Worm (Caenorhabditis elegans): ENCODE measurements around the gene Y75B8A.31.

Gene Y75B8A.31

ce11 chrIII:12399709-12400108 is 48.3 kb downstream of the Y75B8A.31 start (continued):
- peak; percentile 4 for TF ChIP-seq zip-5 (tag; optimal IDR thresholded peaks at IDR 0.05)
- TF ChIP-seq ets-4 (tag; optimal IDR thresholded peaks at IDR 0.05), result no peak
- TF ChIP-seq hlh-8 (tag; optimal IDR thresholded peaks at IDR 0.05), result no peak
- peak; percentile 48 for TF ChIP-seq elt-2 (tag; optimal IDR thresholded peaks at IDR 0.05)
- TF ChIP-seq ceh-19 (GFP tag; optimal IDR thresholded peaks at IDR 0.05), result peak; percentile 56
- TF ChIP-seq pag-3 (tag; optimal IDR thresholded peaks at IDR 0.05; ENCODE audit: borderline replicate concordance), result no peak
- TF ChIP-seq C38D4.7 (GFP tag; optimal IDR thresholded peaks at IDR 0.05), result peak; percentile 67
- TF ChIP-seq fax-1 (tag; optimal IDR thresholded peaks at IDR 0.05), result no peak
- TF ChIP-seq eyg-1 (tag; optimal IDR thresholded peaks at IDR 0.05), result no peak
- TF ChIP-seq K09A11.1 (tag; optimal IDR thresholded peaks at IDR 0.05; ENCODE audit: insufficient read depth), result no peak
- TF ChIP-seq sdc-2 (tag; optimal IDR thresholded peaks at IDR 0.05), result no peak
- TF ChIP-seq tbx-7 (tag; optimal IDR thresholded peaks at IDR 0.05), result no peak
- peak; percentile 10 for TF ChIP-seq rnt-1 (tag; optimal IDR thresholded peaks at IDR 0.05)
- TF ChIP-seq ceh-14 (tag; optimal IDR thresholded peaks at IDR 0.05), result no peak
- TF ChIP-seq pat-9 (tag; optimal IDR thresholded peaks at IDR 0.05), result peak; percentile 61
- TF ChIP-seq pros-1 (tag; optimal IDR thresholded peaks at IDR 0.05), result no peak
- no peak for TF ChIP-seq pax-1 (tag; optimal IDR thresholded peaks at IDR 0.05)
- TF ChIP-seq unc-86 (tag; optimal IDR thresholded peaks at IDR 0.05), result peak; percentile 32
- no peak for TF ChIP-seq dmd-4 (tag; optimal IDR thresholded peaks at IDR 0.05; ENCODE audit: borderline replicate concordance)
- no peak for TF ChIP-seq hlh-30 (tag; optimal IDR thresholded peaks at IDR 0.05; ENCODE audit: insufficient read depth)
- no peak for TF ChIP-seq tbx-2 (tag; optimal IDR thresholded peaks at IDR 0.05)
- TF ChIP-seq ahr-1 (tag; optimal IDR thresholded peaks at IDR 0.05), result no peak
- TF ChIP-seq K02D7.2 (tag; optimal IDR thresholded peaks at IDR 0.05), result no peak
- TF ChIP-seq fkh-10 (GFP tag; optimal IDR thresholded peaks at IDR 0.05), result no peak
- no peak for TF ChIP-seq hlh-6 (tag; optimal IDR thresholded peaks at IDR 0.05)
- TF ChIP-seq F13H6.1 (tag; optimal IDR thresholded peaks at IDR 0.05), result no peak
